Worm (Caenorhabditis elegans): ENCODE results near the gene T01G1.4.

T01G1.4 gene

DNA sequence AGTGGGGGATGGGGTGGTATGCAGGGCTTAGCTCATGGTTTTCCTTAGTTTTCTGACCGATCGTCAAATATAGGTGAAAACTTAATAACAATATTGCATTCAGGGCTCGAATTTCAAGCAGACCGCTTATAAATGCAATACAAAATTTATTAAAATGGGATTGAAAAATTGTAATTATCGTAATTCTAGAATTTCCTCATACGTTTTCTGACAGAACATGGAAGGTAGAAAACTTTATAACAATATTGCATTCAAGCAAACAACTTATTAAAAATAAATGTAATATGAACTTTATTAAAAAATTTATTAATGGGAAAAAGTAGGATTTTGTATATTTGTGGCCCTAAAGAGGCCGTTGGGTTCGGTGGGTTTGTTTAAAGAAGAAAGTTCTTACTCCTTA lies 37.6 kb downstream of the T01G1.4 start (continued):
- 0 out of 2 replicates have a peak, but pooled peaks have one; percentile 57 for TF ChIP-seq Y53G8AR.9 (GFP tag; conservative IDR thresholded peaks at IDR 0.05)
- no peak for TF ChIP-seq hmg-20 (GFP tag; IDR thresholded peaks at IDR 0.05)
- TF ChIP-seq rcor-1 (GFP tag; IDR thresholded peaks at IDR 0.05): peak; percentile 68
- TF ChIP-seq Y79H2A.3 (GFP tag; conservative IDR thresholded peaks at IDR 0.05): peak; percentile 56; the same call in 1 of the 2 replicates
- TF ChIP-seq attf-6 (GFP tag; IDR thresholded peaks at IDR 0.05): peak; percentile 71; the same call in 1 of the 2 replicates
- 0 out of 2 replicates have a peak, but pooled peaks have one; percentile 17 for TF ChIP-seq F39B2.1 (GFP tag; IDR thresholded peaks at IDR 0.05)
- peak; percentile 74 for TF ChIP-seq him-1 (tag; optimal IDR thresholded peaks at IDR 0.05)

DNA sequence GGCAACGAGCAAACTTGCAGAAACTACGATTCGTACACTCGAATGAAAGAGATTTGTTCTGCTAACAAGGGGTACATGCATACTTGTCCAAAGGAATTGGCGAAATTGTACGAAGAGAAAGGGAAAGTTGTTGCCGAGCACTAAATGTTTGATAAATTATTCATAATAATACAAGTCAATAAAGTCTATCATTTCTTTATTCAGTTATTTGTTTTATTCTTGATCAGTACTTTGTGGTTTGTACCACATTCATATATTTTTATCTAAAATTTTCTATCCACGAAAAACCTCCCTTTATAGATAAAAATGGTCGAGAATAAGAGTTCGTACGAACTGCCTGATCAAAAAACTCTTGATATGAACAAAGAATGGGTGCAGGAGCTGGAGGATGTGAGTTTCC lies 40.8 kb downstream of the T01G1.4 start, which contains the start of gene edg-1:
Gene edg-1, plus strand, starts transcription at position 301 of the 400 bp plus-strand sequence.
- TF ChIP-seq hrde-1 (tag; optimal IDR thresholded peaks at IDR 0.05; ENCODE audit: borderline replicate concordance) (no peak), F49E8.2 (tag; optimal IDR thresholded peaks at IDR 0.05; ENCODE audit: insufficient read depth) (peak; percentile 7)

- TF ChIP-seq C06A6.2 (GFP tag; conservative IDR thresholded peaks at IDR 0.05) (no peak), pha-4 (tag; optimal IDR thresholded peaks at IDR 0.05) (no peak), cebp-2 (GFP tag; IDR thresholded peaks at IDR 0.05) (no peak), lsl-1 (GFP tag; optimal IDR thresholded peaks at IDR 0.05) (peak; percentile 89), lin-40 (tag; optimal IDR thresholded peaks at IDR 0.05) (no peak), F57A8.1 (GFP tag; optimal IDR thresholded peaks at IDR 0.05) (no peak), B0261.1 (tag; optimal IDR thresholded peaks at IDR 0.05) (no peak), madf-3 (GFP tag; IDR thresholded peaks at IDR 0.05) (peak; percentile 91), hlh-26 (GFP tag; conservative IDR thresholded peaks at IDR 0.05) (no peak), ztf-18 (tag; optimal IDR thresholded peaks at IDR 0.05) (no peak), snpc-1.3 (tag; optimal IDR thresholded peaks at IDR 0.05; ENCODE audit: insufficient read depth) (peak; percentile 9), lin-54 (GFP tag; optimal IDR thresholded peaks at IDR 0.05) (no peak), snpc-3.4 (tag; optimal IDR thresholded peaks at IDR 0.05) (peak; percentile 53), D2030.7 (GFP tag; IDR thresholded peaks at IDR 0.05) (peak; percentile 30; the same call in 1 of the 2 replicates), ztf-3 (GFP tag; optimal IDR thresholded peaks at IDR 0.05) (no peak), bed-2 (GFP tag; IDR thresholded peaks at IDR 0.05) (no peak), hmg-1.2 (GFP tag; IDR thresholded peaks at IDR 0.05) (peak; percentile 11; the same call in 1 of the 2 replicates)
Measured at ce11 chrIV:11319884-11320362, 41.4 kb downstream of the T01G1.4 start, which contains the start of gene B0035.18. Gene B0035.18 (plus strand): TSS chrIV:11320312.

DNA sequence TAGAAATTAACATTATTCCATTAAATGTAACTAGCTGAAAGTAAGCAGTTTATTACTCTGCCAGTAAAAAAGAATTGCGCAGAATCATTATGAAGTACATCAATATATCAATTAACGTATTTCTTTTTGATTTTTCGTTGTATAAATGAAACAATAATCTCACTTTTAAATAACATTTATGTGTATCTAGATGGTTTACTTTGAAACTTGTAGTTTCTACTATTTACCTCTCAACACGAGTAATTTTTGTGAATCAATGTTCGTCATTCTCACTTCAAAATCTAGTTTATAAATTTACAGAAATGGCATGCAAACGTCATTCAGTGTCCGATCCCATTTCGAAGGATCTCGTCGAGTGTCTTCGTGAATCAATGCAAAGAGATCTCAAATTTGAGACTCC lies 44.2 kb downstream of the T01G1.4 start, which contains the start of gene gspd-1:
Gene gspd-1, plus strand, starts transcription at position 301 of the 400 bp plus-strand sequence.
- TF ChIP-seq F49E8.2 (tag; optimal IDR thresholded peaks at IDR 0.05; ENCODE audit: insufficient read depth) (no peak), pha-4 (tag; optimal IDR thresholded peaks at IDR 0.05) (no peak), Y95B8A.8 (GFP tag; IDR thresholded peaks at IDR 0.05) (no peak), nfyb-1 (GFP tag; IDR thresholded peaks at IDR 0.05) (no peak), attf-5 (GFP tag; optimal IDR thresholded peaks at IDR 0.05) (no peak), C17E4.6 (GFP tag; IDR thresholded peaks at IDR 0.05) (no peak)

DNA sequence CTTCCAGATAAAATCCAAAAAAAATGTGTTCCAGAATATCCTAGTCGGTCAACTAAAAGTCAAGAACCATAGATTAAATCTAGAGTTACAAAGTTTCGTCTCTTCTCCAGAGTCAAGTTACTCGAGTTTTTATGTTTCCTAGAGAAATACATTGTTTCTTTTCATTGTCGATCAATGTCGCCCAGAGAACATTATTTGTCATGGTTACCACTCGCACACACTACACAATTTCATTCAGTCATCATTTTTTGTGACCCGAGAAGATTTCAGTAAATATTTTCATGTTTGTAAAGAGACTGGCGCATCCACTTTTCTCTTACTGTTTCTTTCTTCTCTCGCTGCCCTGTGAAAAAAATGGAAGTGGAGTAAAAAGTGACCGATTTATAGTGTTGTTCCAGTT lies 44.7 kb downstream of the T01G1.4 start:
- no peak for TF ChIP-seq egl-18 (GFP tag; IDR thresholded peaks at IDR 0.05)
- TF ChIP-seq nhr-179 (tag; optimal IDR thresholded peaks at IDR 0.05): no peak
- TF ChIP-seq cebp-1 (GFP tag; IDR thresholded peaks at IDR 0.05): no peak
- no peak for TF ChIP-seq cebp-1 (tag; optimal IDR thresholded peaks at IDR 0.05)
- TF ChIP-seq B0019.2 (GFP tag; conservative IDR thresholded peaks at IDR 0.05): no peak
- no peak for TF ChIP-seq snpc-1.1 (tag; optimal IDR thresholded peaks at IDR 0.05; ENCODE audit: insufficient read depth)
- no peak for TF ChIP-seq Y79H2A.3 (GFP tag; conservative IDR thresholded peaks at IDR 0.05)
- TF ChIP-seq lin-54 (GFP tag; optimal IDR thresholded peaks at IDR 0.05): no peak
- no peak for TF ChIP-seq F52B5.7 (tag; optimal IDR thresholded peaks at IDR 0.05)
- TF ChIP-seq ceh-91 (GFP tag; IDR thresholded peaks at IDR 0.05): no peak
- no peak for TF ChIP-seq ZK185.1 (tag; optimal IDR thresholded peaks at IDR 0.05; ENCODE audit: poor library complexity, severe bottlenecking)
- no peak for TF ChIP-seq mes-4 (tag; optimal IDR thresholded peaks at IDR 0.05)
- no peak for TF ChIP-seq ceh-100 (GFP tag; IDR thresholded peaks at IDR 0.05)

Measured in whole organism, young adult.